Worm (Caenorhabditis elegans) whole organism, L4 larva: ENCODE measurements around the gene F56D2.8.
A peak's percentile ranks its signal among the peaks of the same experiment; 100 is the strongest.

ENCODE experiments used
- F10B5.3 ChIP-seq: sonication (generic microtip); optimal IDR thresholded peaks from 2 replicates; lab custom pipeline; 2016; ENCODE audit warnings: mild to moderate bottlenecking, missing genetic modification characterization, missing compliant biosample characterization
- F26F4.8 ChIP-seq: fragments of 200-800 bp; sonication (Bioruptor generic); conservative IDR thresholded peaks from 2 replicates; pipeline ENCODE4 v1.3.6; 2022; ENCODE audit warnings: missing genetic modification characterization, missing compliant biosample characterization
- F37D6.2 ChIP-seq: sonication (generic microtip); optimal IDR thresholded peaks from 2 replicates; lab custom pipeline; 2016; ENCODE audit warnings: mild to moderate bottlenecking, missing genetic modification characterization, missing compliant biosample characterization
- F49E8.2 ChIP-seq: sonication (generic microtip); optimal IDR thresholded peaks from 2 replicates; lab custom pipeline; 2016; ENCODE audit warnings: missing compliant biosample characterization, mild to moderate bottlenecking, missing genetic modification characterization, borderline replicate concordance
- T26A8.4 ChIP-seq: fragments of 200-800 bp; sonication (Bioruptor generic); IDR thresholded peaks from 2 replicates; pipeline ENCODE4 v1.3.6; 2022; ENCODE audit warnings: missing genetic modification characterization, missing compliant biosample characterization
- Y48G9A.11 ChIP-seq: fragments of 200-800 bp; sonication (Bioruptor generic); IDR thresholded peaks from 2 replicates; pipeline ENCODE4 v1.3.6; 2022; ENCODE audit warnings: missing genetic modification reagents, missing genetic modification characterization, missing compliant biosample characterization
- ZK337.2 ChIP-seq: fragments of 200-800 bp; sonication (Bioruptor generic); IDR thresholded peaks from 2 replicates; pipeline ENCODE4 v1.3.6; 2022; ENCODE audit warnings: missing genetic modification reagents, missing genetic modification characterization, missing compliant biosample characterization
- ama-1 ChIP-seq: fragments of 150-350 bp; optimal IDR thresholded peaks from 2 replicates; lab custom pipeline; 2014; ENCODE audit warnings: inconsistent platforms, mixed read lengths
- attf-4 ChIP-seq: sonication (generic microtip); optimal IDR thresholded peaks from 3 replicates; lab custom pipeline; 2017; ENCODE audit warnings: missing biosample characterization, missing genetic modification characterization
- ceh-20 ChIP-seq: fragments of 200-800 bp; sonication (Bioruptor generic); IDR thresholded peaks from 2 replicates; pipeline ENCODE4 v1.3.6; 2022; ENCODE audit warnings: missing genetic modification reagents, missing genetic modification characterization, missing compliant biosample characterization
- ceh-44 ChIP-seq: fragments of 200-800 bp; sonication (Bioruptor generic); IDR thresholded peaks from 2 replicates; pipeline ENCODE4 v1.3.6; 2022; ENCODE audit warnings: missing genetic modification reagents, missing genetic modification characterization, missing compliant biosample characterization
- ceh-82 ChIP-seq: sonication (generic microtip); optimal IDR thresholded peaks from 2 replicates; lab custom pipeline; 2017; ENCODE audit warnings: missing biosample characterization, missing genetic modification characterization
- cey-2 ChIP-seq: sonication (generic microtip); optimal IDR thresholded peaks from 3 replicates; lab custom pipeline; 2017; ENCODE audit warnings: missing genetic modification characterization, mild to moderate bottlenecking, missing compliant biosample characterization, antibody characterized with exemption, borderline replicate concordance; ENCODE audit not compliant: insufficient read depth
- daf-8 ChIP-seq: fragments of 200-800 bp; sonication (Bioruptor generic); IDR thresholded peaks from 2 replicates; pipeline ENCODE4 v1.3.6; 2022; ENCODE audit warnings: missing genetic modification characterization, missing compliant biosample characterization
- dpl-1 ChIP-seq: fragments of 150-350 bp; optimal IDR thresholded peaks from 2 replicates; lab custom pipeline; 2014; ENCODE audit warnings: missing biosample characterization, missing genetic modification reagents, missing genetic modification characterization
- duxl-1 ChIP-seq: sonication (generic microtip); optimal IDR thresholded peaks from 2 replicates; lab custom pipeline; 2016; ENCODE audit warnings: mild to moderate bottlenecking, missing genetic modification characterization, moderate library complexity, missing compliant biosample characterization; ENCODE audit not compliant: poor library complexity
- egl-43 ChIP-seq: fragments of 200-800 bp; sonication (Bioruptor generic); IDR thresholded peaks from 2 replicates; pipeline ENCODE4 v1.3.6; 2022; ENCODE audit warnings: missing genetic modification reagents, missing genetic modification characterization, missing compliant biosample characterization
- fkh-10 ChIP-seq: fragments of 150-350 bp; optimal IDR thresholded peaks from 2 replicates; lab custom pipeline; 2014; ENCODE audit warnings: missing biosample characterization, missing genetic modification reagents, missing genetic modification characterization
- fos-1 ChIP-seq: fragments of 150-350 bp; optimal IDR thresholded peaks from 2 replicates; lab custom pipeline; 2014; ENCODE audit warnings: missing biosample characterization, missing genetic modification characterization
- hif-1 ChIP-seq, 2 experiments: sonication (generic microtip); optimal IDR thresholded peaks; 2 replicates each; lab custom pipeline; 2016 to 2017; ENCODE audit warnings: missing compliant biosample characterization in 2 of 2, missing genetic modification characterization in 2 of 2, missing genetic modification reagents in 2 of 2, missing genotype in 2 of 2, mild to moderate bottlenecking in 1 of 2
- hlh-11 ChIP-seq: fragments of 200-800 bp; sonication (Bioruptor generic); optimal IDR thresholded peaks from 2 replicates; lab custom pipeline; 2018; ENCODE audit warnings: mild to moderate bottlenecking, missing genetic modification characterization, missing compliant biosample characterization
- hlh-30 ChIP-seq: sonication (generic microtip); optimal IDR thresholded peaks from 2 replicates; lab custom pipeline; 2017; ENCODE audit warnings: antibody characterized with exemption, mild to moderate bottlenecking, missing genetic modification characterization, missing compliant biosample characterization; ENCODE audit not compliant: insufficient read depth
- hmg-1.1 ChIP-seq: fragments of 200-800 bp; sonication (Bioruptor generic); IDR thresholded peaks from 2 replicates; pipeline ENCODE4 v1.3.6; 2022; ENCODE audit warnings: missing genetic modification reagents, missing genetic modification characterization, missing compliant biosample characterization
- lin-13 ChIP-seq: fragments of 150-350 bp; optimal IDR thresholded peaks from 2 replicates; lab custom pipeline; 2014; ENCODE audit warnings: missing biosample characterization, missing genetic modification reagents, missing genetic modification characterization
- lin-15B ChIP-seq: fragments of 150-350 bp; sonication (generic microtip); optimal IDR thresholded peaks from 3 replicates; lab custom pipeline; 2014; ENCODE audit warnings: missing biosample characterization, missing genetic modification characterization
- lin-38 ChIP-seq: fragments of 200-800 bp; sonication (Bioruptor generic); IDR thresholded peaks from 2 replicates; pipeline ENCODE4 v1.3.6; 2022; ENCODE audit warnings: missing genetic modification reagents, missing genetic modification characterization, missing compliant biosample characterization
- lir-3 ChIP-seq: sonication (generic microtip); optimal IDR thresholded peaks from 2 replicates; lab custom pipeline; 2016; ENCODE audit warnings: mild to moderate bottlenecking, missing genetic modification characterization, missing compliant biosample characterization
- lsy-2 ChIP-seq, 2 experiments: fragments of 150-350 bp in 1 of 2; sonication (generic microtip) in 1 of 2; optimal IDR thresholded peaks; 2 replicates each; lab custom pipeline; 2014 to 2017; ENCODE audit warnings: missing biosample characterization in 2 of 2, missing genetic modification characterization in 2 of 2
- mdl-1 ChIP-seq, 2 experiments: fragments of 150-350 bp in 1 of 2; sonication (generic microtip) in 1 of 2; optimal IDR thresholded peaks; 2 replicates each; lab custom pipeline; 2014 to 2017; ENCODE audit warnings: missing biosample characterization in 2 of 2, missing genetic modification characterization in 2 of 2
- mep-1 ChIP-seq: fragments of 150-350 bp; sonication (generic microtip); optimal IDR thresholded peaks from 3 replicates; lab custom pipeline; 2014; ENCODE audit warnings: missing biosample characterization, missing genetic modification characterization
- mxl-3 ChIP-seq: fragments of 200-800 bp; sonication (Bioruptor generic); optimal IDR thresholded peaks from 2 replicates; lab custom pipeline; 2018; ENCODE audit warnings: mild to moderate bottlenecking, missing genetic modification characterization, missing compliant biosample characterization
- nhr-10 ChIP-seq: fragments of 150-350 bp; optimal IDR thresholded peaks from 2 replicates; lab custom pipeline; 2014; ENCODE audit warnings: missing biosample characterization, missing genetic modification characterization
- nhr-102 ChIP-seq: sonication (generic microtip); optimal IDR thresholded peaks from 2 replicates; lab custom pipeline; 2016; ENCODE audit warnings: mild to moderate bottlenecking, missing genetic modification characterization, moderate library complexity, missing compliant biosample characterization
- nhr-28 ChIP-seq: fragments of 150-350 bp; optimal IDR thresholded peaks from 2 replicates; lab custom pipeline; 2014; ENCODE audit warnings: missing biosample characterization, missing genetic modification characterization
- nhr-77 ChIP-seq: fragments of 150-350 bp; optimal IDR thresholded peaks from 2 replicates; lab custom pipeline; 2014; ENCODE audit warnings: missing biosample characterization, missing genetic modification characterization
- pqm-1 ChIP-seq: sonication (generic microtip); optimal IDR thresholded peaks from 2 replicates; lab custom pipeline; 2017; ENCODE audit warnings: missing biosample characterization, missing genetic modification characterization
- set-16 ChIP-seq: fragments of 200-800 bp; sonication (Bioruptor generic); IDR thresholded peaks from 2 replicates; pipeline ENCODE4 v1.3.6; 2022; ENCODE audit warnings: missing genetic modification reagents, missing genetic modification characterization, missing compliant biosample characterization
- snpc-4 ChIP-seq: fragments of 150-350 bp; optimal IDR thresholded peaks from 2 replicates; lab custom pipeline; 2014; ENCODE audit warnings: missing biosample characterization, missing genetic modification characterization
- spr-3 ChIP-seq: fragments of 200-800 bp; sonication (Bioruptor generic); optimal IDR thresholded peaks from 2 replicates; lab custom pipeline; 2018; ENCODE audit warnings: mild to moderate bottlenecking, missing genetic modification characterization, missing compliant biosample characterization
- unc-62 ChIP-seq, 3 experiments: fragments of 150-350 bp in 1 of 3; sonication (generic microtip); optimal IDR thresholded peaks in 2 of 3; peaks in 1 of 3; 1 replicate in 1 of 3; 2 replicates in 2 of 3; lab custom pipeline; 2014 to 2017; ENCODE audit warnings: missing biosample characterization in 3 of 3, missing genetic modification characterization in 3 of 3, missing genetic modification reagents in 3 of 3, missing genotype in 1 of 3
- vab-7 ChIP-seq: fragments of 200-800 bp; sonication (Bioruptor generic); IDR thresholded peaks from 2 replicates; pipeline ENCODE4 v1.3.6; 2022; ENCODE audit warnings: missing genetic modification reagents, missing genetic modification characterization, missing compliant biosample characterization
- zfp-2 ChIP-seq: sonication (generic microtip); optimal IDR thresholded peaks from 2 replicates; lab custom pipeline; 2016; ENCODE audit warnings: mild to moderate bottlenecking, missing genetic modification characterization, missing compliant biosample characterization
- zfp-3 ChIP-seq: fragments of 200-800 bp; sonication (Bioruptor generic); conservative IDR thresholded peaks from 2 replicates; pipeline ENCODE4 v1.3.6; 2022; ENCODE audit warnings: missing genetic modification reagents, missing genetic modification characterization, missing compliant biosample characterization

Gene F56D2.8

DNA sequence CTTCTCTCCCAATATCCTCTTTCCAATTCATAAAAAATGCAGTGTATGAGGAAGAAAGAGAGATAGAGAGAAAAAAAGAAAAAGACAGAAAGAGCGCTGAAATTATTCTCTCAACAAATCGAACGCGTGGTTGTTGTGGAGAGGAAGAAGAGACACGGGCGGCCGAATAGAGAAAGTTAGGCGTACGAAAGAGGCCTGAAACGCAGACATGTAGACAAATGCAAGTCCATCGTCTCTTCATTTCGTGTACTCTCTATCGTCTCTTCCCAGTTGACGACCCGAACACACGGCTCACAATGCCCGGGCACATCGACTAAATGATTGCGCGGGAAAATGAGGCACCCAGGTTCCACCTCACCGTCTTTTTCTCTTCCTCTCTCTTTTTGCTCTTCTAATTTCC, 38.6 kb upstream of the F56D2.8 start (continued):
- TF ChIP-seq ceh-44 (GFP tag; lab: Robert Waterston, UW), result no peak
- TF ChIP-seq pqm-1 (tag; lab: Kevin White, UChicago), result peak; percentile 43
- peak; percentile 65 for TF ChIP-seq nhr-77 (tag; lab: Kevin White, UChicago)
- no peak for TF ChIP-seq spr-3 (GFP tag; lab: Kevin White, UChicago)
- TF ChIP-seq fkh-10 (GFP tag; lab: Kevin White, UChicago), result peak; percentile 69
- TF ChIP-seq nhr-28 (tag; lab: Kevin White, UChicago), result peak; percentile 86
- no peak for TF ChIP-seq ceh-82 (tag; lab: Kevin White, UChicago)
- TF ChIP-seq cey-2 (tag; lab: Kevin White, UChicago), result no peak
- peak; percentile 41 to 85 for TF ChIP-seq mdl-1 (tag; optimal IDR thresholded peaks at IDR 0.05; lab: Kevin White, UChicago)
- TF ChIP-seq Y48G9A.11, result no peak
- peak; percentile 46 for TF ChIP-seq dpl-1 (GFP tag; lab: Kevin White, UChicago)
- TF ChIP-seq F37D6.2 (tag; lab: Kevin White, UChicago), result peak; percentile 29
- TF ChIP-seq lin-15B, result no peak
- 0 out of 2 replicates have a peak, but pooled peaks have one; percentile 69 for TF ChIP-seq egl-43 (GFP tag; lab: Robert Waterston, UW)
- TF ChIP-seq mep-1 (tag; lab: Kevin White, UChicago), result peak; percentile 87
- no peak for TF ChIP-seq F10B5.3 (tag; lab: Kevin White, UChicago)
- TF ChIP-seq ceh-20 (GFP tag; lab: Robert Waterston, UW), result no peak
- no peak for TF ChIP-seq snpc-4 (tag; lab: Kevin White, UChicago)
- TF ChIP-seq unc-62 (GFP tag; optimal IDR thresholded peaks at IDR 0.05 in 1 of 2; lab: Kevin White, UChicago), result peak in 1 of 2 experiments; percentile 39
- no peak for TF ChIP-seq unc-62 (tag; optimal IDR thresholded peaks at IDR 0.05; lab: Kevin White, UChicago)
- no peak for TF ChIP-seq vab-7 (GFP tag; lab: Robert Waterston, UW)
- no peak for TF ChIP-seq nhr-10 (tag; lab: Kevin White, UChicago)
- TF ChIP-seq fos-1, result no peak
- TF ChIP-seq duxl-1 (tag; lab: Kevin White, UChicago), result peak; percentile 29
- TF ChIP-seq lin-13 (GFP tag; lab: Kevin White, UChicago), result peak; percentile 11
- TF ChIP-seq F49E8.2, result no peak
- TF ChIP-seq hlh-11 (tag; lab: Kevin White, UChicago), result peak; percentile 90
- peak; percentile 52 to 76 for TF ChIP-seq lsy-2 (tag; optimal IDR thresholded peaks at IDR 0.05; lab: Kevin White, UChicago)
- no peak for TF ChIP-seq attf-4 (tag; lab: Kevin White, UChicago)
- TF ChIP-seq daf-8 (GFP tag; lab: Robert Waterston, UW), result no peak
- no peak for TF ChIP-seq lir-3 (tag; lab: Kevin White, UChicago)
- TF ChIP-seq ZK337.2 (GFP tag; lab: Robert Waterston, UW), result no peak
- TF ChIP-seq F26F4.8 (GFP tag; lab: Robert Waterston, UW), result no peak
- TF ChIP-seq lin-38 (GFP tag; lab: Robert Waterston, UW), result no peak
- no peak for TF ChIP-seq zfp-3 (GFP tag; lab: Robert Waterston, UW)
- peak in 1 of 2 experiments; percentile 46 for TF ChIP-seq hif-1 (tag; optimal IDR thresholded peaks at IDR 0.05; lab: Kevin White, UChicago)
- TF ChIP-seq hlh-30 (tag; lab: Kevin White, UChicago), result peak; percentile 86
- peak; percentile 18 for TF ChIP-seq nhr-102
- no peak for TF ChIP-seq T26A8.4 (GFP tag; lab: Robert Waterston, UW)
- TF ChIP-seq ama-1 (lab: Kevin White, UChicago), result peak; percentile 35
- TF ChIP-seq mxl-3 (GFP tag; lab: Kevin White, UChicago), result peak; percentile 91
- TF ChIP-seq set-16 (GFP tag; lab: Robert Waterston, UW), result peak; percentile 35; the same call in 1 of the 2 replicates
- no peak for TF ChIP-seq zfp-2
- peak; percentile 80 for TF ChIP-seq hmg-1.1 (GFP tag; lab: Robert Waterston, UW)
